Worm (Caenorhabditis elegans): Measurements from ENCODE around the gene B0035.21.

- no peak for TF ChIP-seq tra-4 (tag; optimal IDR thresholded peaks at IDR 0.05)
- no peak for TF ChIP-seq ama-1 (optimal IDR thresholded peaks at IDR 0.05)
- TF ChIP-seq hmg-4 (GFP tag; optimal IDR thresholded peaks at IDR 0.05) = no peak
- TF ChIP-seq flt-1 (GFP tag; IDR thresholded peaks at IDR 0.05) = no peak
- no peak for TF ChIP-seq ceh-13 (GFP tag; optimal IDR thresholded peaks at IDR 0.05)
- TF ChIP-seq tbx-37 (GFP tag; conservative IDR thresholded peaks at IDR 0.05) = no peak
- TF ChIP-seq ets-7 (tag; optimal IDR thresholded peaks at IDR 0.05) = no peak
- no peak for TF ChIP-seq B0310.2 (tag; optimal IDR thresholded peaks at IDR 0.05)
Measured at ce11 chrIV:11315688-11316087, 11.4 kb upstream of the B0035.21 start.

Measured in whole organism, early embryonic.